Fruit fly (Drosophila melanogaster) whole organism, embryonic: ENCODE results near the gene CG32388.
A peak's percentile ranks its signal among the peaks of the same experiment; 100 is the strongest.

Experiments
- Atf6 ChIP-seq: fragments of 200-800 bp; sonication (Bioruptor generic); IDR thresholded peaks from 2 replicates; pipeline ENCODE4 v1.3.6; 2022; ENCODE audit warnings: missing biosample characterization, missing genetic modification characterization
- Blimp-1 ChIP-seq: fragments of 200-800 bp; sonication (Bioruptor generic); optimal IDR thresholded peaks from 3 replicates; lab custom pipeline; 2018; ENCODE audit warnings: missing biosample characterization, missing genetic modification characterization, mild to moderate bottlenecking, moderate library complexity, missing genetic modification reagents
- CG10979 ChIP-seq: fragments of 200-800 bp; sonication (Bioruptor generic); optimal IDR thresholded peaks from 2 replicates; lab custom pipeline; 2018; ENCODE audit warnings: missing biosample characterization, mild to moderate bottlenecking, missing genetic modification characterization, moderate library complexity
- CG11696 ChIP-seq: fragments of 200-800 bp; sonication (Bioruptor generic); IDR thresholded peaks from 2 replicates; pipeline ENCODE4 v1.3.6; 2022; ENCODE audit warnings: missing biosample characterization, missing genetic modification characterization
- CG12942 ChIP-seq: fragments of 200-800 bp; sonication (Bioruptor generic); optimal IDR thresholded peaks from 3 replicates; lab custom pipeline; 2016; ENCODE audit warnings: missing biosample characterization, missing genetic modification characterization
- CG17359 ChIP-seq: fragments of 200-800 bp; sonication (Bioruptor generic); optimal IDR thresholded peaks from 3 replicates; lab custom pipeline; 2018; ENCODE audit warnings: missing biosample characterization, mild to moderate bottlenecking, missing genetic modification characterization, moderate library complexity
- CG17568 ChIP-seq: fragments of 200-800 bp; sonication (Bioruptor generic); optimal IDR thresholded peaks from 2 replicates; lab custom pipeline; 2018; ENCODE audit warnings: missing biosample characterization, mild to moderate bottlenecking, missing genetic modification characterization, moderate library complexity
- CG18476 ChIP-seq: fragments of 200-800 bp; sonication (Bioruptor generic); optimal IDR thresholded peaks from 2 replicates; lab custom pipeline; 2016; ENCODE audit warnings: missing biosample characterization, mild to moderate bottlenecking, missing genetic modification characterization
- CG2202 ChIP-seq: fragments of 200-800 bp; sonication (Bioruptor generic); optimal IDR thresholded peaks from 2 replicates; lab custom pipeline; 2018; ENCODE audit warnings: missing biosample characterization, mild to moderate bottlenecking, missing genetic modification characterization
- CG2678 ChIP-seq: fragments of 200-800 bp; sonication (Bioruptor generic); optimal IDR thresholded peaks from 3 replicates; lab custom pipeline; 2019; ENCODE audit warnings: missing biosample characterization, mild to moderate bottlenecking, missing genetic modification characterization, moderate library complexity
- CG31441 ChIP-seq: fragments of 200-800 bp; sonication (Bioruptor generic); IDR thresholded peaks from 2 replicates; pipeline ENCODE4 v1.3.6; 2022; ENCODE audit warnings: missing biosample characterization, missing genetic modification characterization
- CG34422 ChIP-seq: fragments of 200-800 bp; sonication (Bioruptor generic); IDR thresholded peaks from 3 replicates; pipeline ENCODE4 v1.3.6; 2022; ENCODE audit warnings: missing biosample characterization, missing genetic modification characterization
- CG4328 ChIP-seq: fragments of 200-800 bp; sonication (Bioruptor generic); optimal IDR thresholded peaks from 3 replicates; lab custom pipeline; 2017; ENCODE audit warnings: missing biosample characterization, missing genetic modification reagents, missing genetic modification characterization
- CG4424 ChIP-seq: fragments of 200-800 bp; sonication (Bioruptor generic); optimal IDR thresholded peaks from 3 replicates; lab custom pipeline; 2016; ENCODE audit warnings: missing biosample characterization, missing genetic modification characterization
- CG5180 ChIP-seq: fragments of 200-800 bp; sonication (Bioruptor generic); optimal IDR thresholded peaks from 3 replicates; lab custom pipeline; 2017; ENCODE audit warnings: missing biosample characterization, missing genetic modification characterization, mild to moderate bottlenecking, moderate library complexity, missing genetic modification reagents
- CG6854 ChIP-seq: fragments of 200-800 bp; sonication (Bioruptor generic); optimal IDR thresholded peaks from 3 replicates; lab custom pipeline; 2017; ENCODE audit warnings: missing biosample characterization, mild to moderate bottlenecking, missing genetic modification characterization
- CG7839 ChIP-seq: fragments of 200-800 bp; sonication (Bioruptor generic); optimal IDR thresholded peaks from 3 replicates; lab custom pipeline; 2018; ENCODE audit warnings: missing biosample characterization, mild to moderate bottlenecking, missing genetic modification characterization, moderate library complexity
- CG7928 ChIP-seq: fragments of 200-800 bp; sonication (Bioruptor generic); optimal IDR thresholded peaks from 2 replicates; lab custom pipeline; 2017; ENCODE audit warnings: missing biosample characterization, mild to moderate bottlenecking, missing genetic modification characterization
- CG9215 ChIP-seq: fragments of 200-800 bp; sonication (Bioruptor generic); IDR thresholded peaks from 2 replicates; pipeline ENCODE4 v1.3.6; 2022; ENCODE audit warnings: missing biosample characterization, missing genetic modification characterization
- CG9437 ChIP-seq: fragments of 200-800 bp; sonication (Bioruptor generic); optimal IDR thresholded peaks from 2 replicates; lab custom pipeline; 2018; ENCODE audit warnings: missing biosample characterization, mild to moderate bottlenecking, missing genetic modification characterization
- D ChIP-seq, 2 experiments: fragments of 200-800 bp in 1 of 2; fragments of >200 bp in 1 of 2; sonication (Bioruptor generic) in 1 of 2; optimal IDR thresholded peaks; 2 replicates in 1 of 2; 3 replicates in 1 of 2; lab custom pipeline; 2017; ENCODE audit warnings: mild to moderate bottlenecking in 1 of 2, missing biosample characterization in 1 of 2, missing genetic modification characterization in 1 of 2, missing genetic modification reagents in 1 of 2
- Dip2 ChIP-seq: fragments of 200-800 bp; sonication (Bioruptor generic); IDR thresholded peaks from 2 replicates; pipeline ENCODE4 v1.3.6; 2022; ENCODE audit warnings: missing biosample characterization, missing genetic modification characterization
- Fer3 ChIP-seq: fragments of 200-800 bp; sonication (Bioruptor generic); optimal IDR thresholded peaks from 2 replicates; lab custom pipeline; 2018; ENCODE audit warnings: missing biosample characterization, mild to moderate bottlenecking, missing genetic modification characterization, moderate library complexity
- Hmx ChIP-seq: fragments of 200-800 bp; sonication (Bioruptor generic); optimal IDR thresholded peaks from 2 replicates; lab custom pipeline; 2016; ENCODE audit warnings: missing biosample characterization, missing genetic modification characterization
- Jarid2 ChIP-seq: fragments of 200-800 bp; sonication (Bioruptor generic); optimal IDR thresholded peaks from 3 replicates; lab custom pipeline; 2017; ENCODE audit warnings: mild to moderate bottlenecking, missing biosample characterization, missing genetic modification reagents, missing genetic modification characterization
- Meics ChIP-seq: fragments of 200-800 bp; sonication (Bioruptor generic); optimal IDR thresholded peaks from 2 replicates; lab custom pipeline; 2017; ENCODE audit warnings: missing biosample characterization, mild to moderate bottlenecking, missing genetic modification characterization
- Oli ChIP-seq: fragments of 200-800 bp; sonication (Bioruptor generic); optimal IDR thresholded peaks from 2 replicates; lab custom pipeline; 2018; ENCODE audit warnings: missing biosample characterization, mild to moderate bottlenecking, missing genetic modification characterization, moderate library complexity
- Trl ChIP-seq, 3 experiments: fragments of >200 bp in 2 of 3; fragments of 200-800 bp in 1 of 3; sonication (Bioruptor generic) in 1 of 3; optimal IDR thresholded peaks; 2 replicates in 1 of 3; 3 replicates in 2 of 3; lab custom pipeline; 2016 to 2017; ENCODE audit warnings: missing biosample characterization in 1 of 3, missing genetic modification characterization in 1 of 3
- Xbp1 ChIP-seq: fragments of 200-800 bp; sonication (Bioruptor generic); optimal IDR thresholded peaks from 3 replicates; lab custom pipeline; 2016; ENCODE audit warnings: missing biosample characterization, mild to moderate bottlenecking, missing genetic modification characterization
- ac ChIP-seq: fragments of 200-800 bp; sonication (Bioruptor generic); optimal IDR thresholded peaks from 3 replicates; lab custom pipeline; 2017; ENCODE audit warnings: missing biosample characterization, mild to moderate bottlenecking, missing genetic modification characterization
- ara ChIP-seq: fragments of 200-800 bp; sonication (Bioruptor generic); IDR thresholded peaks from 2 replicates; pipeline ENCODE4 v1.3.6; 2022; ENCODE audit warnings: missing biosample characterization, missing genetic modification characterization
- bbx ChIP-seq: fragments of 200-800 bp; sonication (Bioruptor generic); IDR thresholded peaks from 2 replicates; pipeline ENCODE4 v1.3.6; 2022; ENCODE audit warnings: missing biosample characterization, missing genetic modification characterization; ENCODE audit not compliant: partially characterized antibody
- chinmo ChIP-seq: fragments of 200-800 bp; sonication (Bioruptor generic); IDR thresholded peaks from 4 replicates; pipeline ENCODE4 v1.3.6; 2022; ENCODE audit warnings: missing biosample characterization, missing genetic modification characterization; ENCODE audit not compliant: partially characterized antibody
- fd3F ChIP-seq: fragments of 200-800 bp; sonication (Bioruptor generic); optimal IDR thresholded peaks from 2 replicates; lab custom pipeline; 2018; ENCODE audit warnings: missing biosample characterization, mild to moderate bottlenecking, missing genetic modification characterization, moderate library complexity
- gce ChIP-seq: fragments of 200-800 bp; sonication (Bioruptor generic); IDR thresholded peaks from 3 replicates; pipeline ENCODE4 v1.3.6; 2022; ENCODE audit warnings: missing biosample characterization, missing genetic modification characterization
- gem ChIP-seq: fragments of 200-800 bp; sonication (Bioruptor generic); optimal IDR thresholded peaks from 2 replicates; lab custom pipeline; 2019; ENCODE audit warnings: missing biosample characterization, mild to moderate bottlenecking, missing genetic modification characterization, moderate library complexity
- gt ChIP-seq: fragments of 200-800 bp; sonication (Bioruptor generic); IDR thresholded peaks from 2 replicates; pipeline ENCODE4 v1.3.6; 2022; ENCODE audit warnings: missing biosample characterization, missing genetic modification characterization
- ind ChIP-seq: fragments of 200-800 bp; sonication (Bioruptor generic); optimal IDR thresholded peaks from 3 replicates; lab custom pipeline; 2016; ENCODE audit warnings: missing biosample characterization, missing genetic modification characterization
- lab ChIP-seq: fragments of 200-800 bp; sonication (Bioruptor generic); optimal IDR thresholded peaks from 3 replicates; lab custom pipeline; 2017; ENCODE audit warnings: missing biosample characterization, missing genetic modification characterization, mild to moderate bottlenecking, moderate library complexity, missing genetic modification reagents
- org-1 ChIP-seq: fragments of 200-800 bp; sonication (Bioruptor generic); optimal IDR thresholded peaks from 2 replicates; lab custom pipeline; 2017; ENCODE audit warnings: missing biosample characterization, missing genetic modification characterization
- phol ChIP-seq: fragments of 200-800 bp; sonication (Bioruptor generic); optimal IDR thresholded peaks from 3 replicates; lab custom pipeline; 2018; ENCODE audit warnings: missing biosample characterization, mild to moderate bottlenecking, missing genetic modification characterization, moderate library complexity
- ro ChIP-seq: fragments of 200-800 bp; sonication (Bioruptor generic); IDR thresholded peaks from 2 replicates; pipeline ENCODE4 v1.3.6; 2022; ENCODE audit warnings: missing biosample characterization, missing genetic modification characterization
- sc ChIP-seq, 3 experiments: fragments of >200 bp in 2 of 3; fragments of 200-800 bp in 1 of 3; sonication (Bioruptor generic) in 1 of 3; optimal IDR thresholded peaks; 2 replicates in 2 of 3; 3 replicates in 1 of 3; lab custom pipeline; 2017; ENCODE audit warnings: mild to moderate bottlenecking in 1 of 3, missing biosample characterization in 1 of 3, missing genetic modification characterization in 1 of 3, missing genetic modification reagents in 1 of 3
- sens-2 ChIP-seq: fragments of 200-800 bp; sonication (Bioruptor generic); IDR thresholded peaks from 2 replicates; pipeline ENCODE4 v1.3.6; 2022; ENCODE audit warnings: missing biosample characterization, missing genetic modification characterization
- slp2 ChIP-seq: fragments of 200-800 bp; sonication (Bioruptor generic); optimal IDR thresholded peaks from 2 replicates; lab custom pipeline; 2016; ENCODE audit warnings: missing biosample characterization, missing genetic modification characterization
- stc ChIP-seq: fragments of 200-800 bp; sonication (Bioruptor generic); IDR thresholded peaks from 2 replicates; pipeline ENCODE4 v1.3.6; 2022; ENCODE audit warnings: missing biosample characterization, missing genetic modification characterization
- toy ChIP-seq: fragments of 200-800 bp; sonication (Bioruptor generic); IDR thresholded peaks from 2 replicates; pipeline ENCODE4 v1.3.6; 2022; ENCODE audit warnings: missing biosample characterization, missing genetic modification characterization
- twi ChIP-seq: fragments of 200-800 bp; optimal IDR thresholded peaks from 2 replicates; lab custom pipeline; 2019; ENCODE audit warnings: missing biosample characterization, mild to moderate bottlenecking, missing genetic modification characterization, moderate library complexity
- tx ChIP-seq: fragments of 200-800 bp; sonication (Bioruptor generic); optimal IDR thresholded peaks from 2 replicates; lab custom pipeline; 2016; ENCODE audit warnings: missing biosample characterization, missing genetic modification characterization

The CG32388 gene

dm6 chr3L:7009411-7009810, 25.0 kb upstream of the CG32388 start (continued):
- TF ChIP-seq CG2678 = peak; percentile 52
- peak; percentile 51 for TF ChIP-seq phol
- TF ChIP-seq CG2202 (tag; lab: Kevin White, UChicago) = no peak
- TF ChIP-seq CG9215 (GFP tag; lab: Robert Waterston, UW) = no peak
- TF ChIP-seq CG31441 (GFP tag; lab: Robert Waterston, UW) = peak; percentile 59; the same call in 1 of the 2 replicates
- no peak for TF ChIP-seq ara (GFP tag; lab: Robert Waterston, UW)
- no peak for TF ChIP-seq CG4328
- TF ChIP-seq CG7928 (GFP tag; lab: Kevin White, UChicago) = no peak
- peak; percentile 5 for TF ChIP-seq CG9437 (GFP tag; lab: Kevin White, UChicago)
- peak; percentile 33 for TF ChIP-seq gem
- no peak for TF ChIP-seq Atf6 (GFP tag; lab: Robert Waterston, UW)
- TF ChIP-seq Blimp-1 = peak; percentile 36
- TF ChIP-seq chinmo (GFP tag; lab: Robert Waterston, UW) = no peak
- TF ChIP-seq CG17568 (GFP tag; lab: Kevin White, UChicago) = no peak
- no peak for TF ChIP-seq fd3F (GFP tag; lab: Kevin White, UChicago)
- no peak for TF ChIP-seq ac (GFP tag; lab: Kevin White, UChicago)
- no peak for TF ChIP-seq sens-2 (GFP tag; lab: Robert Waterston, UW)
- no peak for TF ChIP-seq gt (GFP tag; lab: Robert Waterston, UW)
- peak; percentile 29 for TF ChIP-seq CG17359
- TF ChIP-seq CG12942 (GFP tag; lab: Kevin White, UChicago) = no peak
- TF ChIP-seq lab (GFP tag; lab: Kevin White, UChicago) = peak; percentile 17
- no peak for TF ChIP-seq Hmx (GFP tag; lab: Kevin White, UChicago)
- TF ChIP-seq CG10979 = peak; percentile 21
- TF ChIP-seq ind = no peak
- peak; percentile 6 for TF ChIP-seq CG4424 (GFP tag; lab: Kevin White, UChicago)
- TF ChIP-seq CG34422 (GFP tag; lab: Robert Waterston, UW) = no peak
- no peak for TF ChIP-seq CG6854
- TF ChIP-seq CG7839 (tag; lab: Kevin White, UChicago) = peak; percentile 41
- TF ChIP-seq Xbp1 (GFP tag; lab: Kevin White, UChicago) = no peak
- TF ChIP-seq slp2 (GFP tag; lab: Kevin White, UChicago) = no peak
- TF ChIP-seq toy (GFP tag; lab: Robert Waterston, UW) = no peak
- TF ChIP-seq org-1 (GFP tag; lab: Kevin White, UChicago) = no peak
- no peak for TF ChIP-seq Jarid2
- TF ChIP-seq Oli = peak; percentile 32
- no peak for TF ChIP-seq CG5180 (GFP tag; lab: Kevin White, UChicago)
- TF ChIP-seq twi = no peak
- no peak for TF ChIP-seq gce (GFP tag; lab: Robert Waterston, UW)
- TF ChIP-seq Trl (optimal IDR thresholded peaks at IDR 0.05; lab: Kevin White, UChicago) = no peak
- no peak for TF ChIP-seq Trl (GFP tag; optimal IDR thresholded peaks at IDR 0.05; lab: Kevin White, UChicago)
- TF ChIP-seq D (optimal IDR thresholded peaks at IDR 0.05; lab: Kevin White, UChicago) = no peak
- TF ChIP-seq D (GFP tag; optimal IDR thresholded peaks at IDR 0.05; lab: Kevin White, UChicago) = peak; percentile 17
- TF ChIP-seq ro (GFP tag; lab: Robert Waterston, UW) = no peak
- no peak for TF ChIP-seq bbx (GFP tag; lab: Robert Waterston, UW)
- no peak for TF ChIP-seq tx (GFP tag; lab: Kevin White, UChicago)
- TF ChIP-seq CG11696 (GFP tag; lab: Robert Waterston, UW) = 0 out of 2 replicates have a peak, but pooled peaks have one; percentile 32
- TF ChIP-seq sc (optimal IDR thresholded peaks at IDR 0.05; lab: Kevin White, UChicago) = no peak
- TF ChIP-seq sc (GFP tag; optimal IDR thresholded peaks at IDR 0.05; lab: Kevin White, UChicago) = no peak
- TF ChIP-seq stc (GFP tag; lab: Robert Waterston, UW) = no peak
- no peak for TF ChIP-seq Dip2
- TF ChIP-seq Fer3 (tag; lab: Kevin White, UChicago) = no peak
- peak; percentile 5 for TF ChIP-seq Meics (GFP tag; lab: Kevin White, UChicago)
- TF ChIP-seq CG18476 (GFP tag; lab: Kevin White, UChicago) = no peak
